Worm (Caenorhabditis elegans) whole organism, L2 larva: ENCODE results near the gene F28G4.4.

Experiments
- C34F6.9 ChIP-seq: fragments of 150-350 bp; optimal IDR thresholded peaks from 2 replicates; lab custom pipeline; 2014; ENCODE audit warnings: missing biosample characterization, missing genetic modification characterization
- Y55F3AM.14 ChIP-seq: fragments of 200-800 bp; sonication (Bioruptor generic); optimal IDR thresholded peaks from 2 replicates; lab custom pipeline; 2018; ENCODE audit warnings: mild to moderate bottlenecking, missing genetic modification characterization, missing compliant biosample characterization
- aly-2 ChIP-seq: fragments of 150-350 bp; optimal IDR thresholded peaks from 2 replicates; lab custom pipeline; 2014; ENCODE audit warnings: missing biosample characterization, missing genetic modification characterization
- blmp-1 ChIP-seq: sonication (generic microtip); optimal IDR thresholded peaks from 2 replicates; lab custom pipeline; 2017; ENCODE audit warnings: missing genetic modification characterization, mild to moderate bottlenecking, missing compliant biosample characterization, antibody characterized with exemption, moderate library complexity; ENCODE audit not compliant: insufficient read depth
- ceh-16 ChIP-seq: fragments of 150-350 bp; optimal IDR thresholded peaks from 2 replicates; lab custom pipeline; 2014; ENCODE audit warnings: missing biosample characterization, missing genetic modification characterization
- ceh-82 ChIP-seq: fragments of 150-350 bp; optimal IDR thresholded peaks from 2 replicates; lab custom pipeline; 2014; ENCODE audit warnings: missing biosample characterization, missing genetic modification characterization
- crh-2 ChIP-seq: sonication (generic microtip); optimal IDR thresholded peaks from 2 replicates; lab custom pipeline; 2017; ENCODE audit warnings: missing biosample characterization, missing genetic modification characterization
- dmd-4 ChIP-seq: sonication (generic microtip); optimal IDR thresholded peaks from 2 replicates; lab custom pipeline; 2017; ENCODE audit warnings: missing biosample characterization, missing genetic modification characterization
- egl-27 ChIP-seq: sonication (generic microtip); optimal IDR thresholded peaks from 3 replicates; lab custom pipeline; 2017; ENCODE audit warnings: missing biosample characterization, missing genetic modification reagents, missing genetic modification characterization
- elt-3 ChIP-seq: sonication (generic microtip); optimal IDR thresholded peaks from 2 replicates; lab custom pipeline; 2017; ENCODE audit warnings: missing biosample characterization, missing genetic modification characterization
- fos-1 ChIP-seq: fragments of 150-350 bp; optimal IDR thresholded peaks from 2 replicates; lab custom pipeline; 2014; ENCODE audit warnings: missing biosample characterization, missing genetic modification characterization
- gmeb-1 ChIP-seq: fragments of 150-350 bp; optimal IDR thresholded peaks from 2 replicates; lab custom pipeline; 2014; ENCODE audit warnings: missing biosample characterization, missing genetic modification characterization
- lin-11 ChIP-seq: fragments of 150-350 bp; sonication (generic microtip); optimal IDR thresholded peaks from 2 replicates; lab custom pipeline; 2014; ENCODE audit warnings: missing biosample characterization, missing genetic modification characterization, inconsistent platforms, mixed read lengths
- lin-39 ChIP-seq: fragments of 150-350 bp; optimal IDR thresholded peaks from 2 replicates; lab custom pipeline; 2014; ENCODE audit warnings: missing biosample characterization, missing genetic modification reagents, missing genetic modification characterization
- lsy-2 ChIP-seq, 2 experiments: fragments of 150-350 bp in 1 of 2; sonication (generic microtip) in 1 of 2; optimal IDR thresholded peaks; 2 replicates each; lab custom pipeline; 2014 to 2017; ENCODE audit warnings: missing biosample characterization in 2 of 2, missing genetic modification characterization in 2 of 2
- mab-5 ChIP-seq: fragments of 150-350 bp; optimal IDR thresholded peaks from 2 replicates; lab custom pipeline; 2014; ENCODE audit warnings: missing biosample characterization, missing genetic modification characterization
- mbf-1 ChIP-seq: sonication (generic microtip); optimal IDR thresholded peaks from 2 replicates; lab custom pipeline; 2017; ENCODE audit warnings: missing biosample characterization, missing genetic modification characterization
- mdl-1 ChIP-seq, 2 experiments: fragments of 150-350 bp in 1 of 2; sonication (generic microtip) in 1 of 2; optimal IDR thresholded peaks; 2 replicates each; lab custom pipeline; 2017; ENCODE audit warnings: missing biosample characterization in 2 of 2, missing genetic modification characterization in 2 of 2
- nhr-10 ChIP-seq: sonication (generic microtip); optimal IDR thresholded peaks from 2 replicates; lab custom pipeline; 2017; ENCODE audit warnings: missing biosample characterization, missing genetic modification characterization
- nhr-11 ChIP-seq: fragments of 150-350 bp; optimal IDR thresholded peaks from 2 replicates; lab custom pipeline; 2014; ENCODE audit warnings: missing biosample characterization, missing genetic modification characterization
- nhr-129 ChIP-seq: fragments of 150-350 bp; optimal IDR thresholded peaks from 2 replicates; lab custom pipeline; 2014; ENCODE audit warnings: missing biosample characterization, missing genetic modification characterization
- nhr-23 ChIP-seq: fragments of 150-350 bp; optimal IDR thresholded peaks from 2 replicates; lab custom pipeline; 2014; ENCODE audit warnings: missing biosample characterization, missing genetic modification reagents, missing genetic modification characterization
- nhr-237 ChIP-seq: fragments of 150-350 bp; optimal IDR thresholded peaks from 2 replicates; lab custom pipeline; 2014; ENCODE audit warnings: missing biosample characterization, missing genetic modification characterization
- nhr-25 ChIP-seq: fragments of 150-350 bp; sonication (generic microtip); optimal IDR thresholded peaks from 3 replicates; lab custom pipeline; 2014; ENCODE audit warnings: missing biosample characterization, missing genetic modification characterization
- nhr-6 ChIP-seq: fragments of 150-350 bp; optimal IDR thresholded peaks from 2 replicates; lab custom pipeline; 2014; ENCODE audit warnings: missing biosample characterization, missing genetic modification characterization
- nhr-77 ChIP-seq: fragments of 150-350 bp; optimal IDR thresholded peaks from 2 replicates; lab custom pipeline; 2014; ENCODE audit warnings: missing biosample characterization, missing genetic modification characterization
- peb-1 ChIP-seq: fragments of 150-350 bp; optimal IDR thresholded peaks from 2 replicates; lab custom pipeline; 2014; ENCODE audit warnings: missing biosample characterization, missing genetic modification characterization
- skn-1 ChIP-seq: sonication (generic microtip); optimal IDR thresholded peaks from 2 replicates; lab custom pipeline; 2017; ENCODE audit warnings: missing biosample characterization, missing genetic modification characterization
- sma-3 ChIP-seq: sonication (generic microtip); optimal IDR thresholded peaks from 2 replicates; lab custom pipeline; 2016; ENCODE audit warnings: missing genetic modification reagents, missing genetic modification characterization, missing compliant biosample characterization
- snpc-4 ChIP-seq: fragments of 150-350 bp; optimal IDR thresholded peaks from 2 replicates; lab custom pipeline; 2014; ENCODE audit warnings: missing biosample characterization, missing genetic modification characterization
- unc-39 ChIP-seq: fragments of 150-350 bp; optimal IDR thresholded peaks from 2 replicates; lab custom pipeline; 2014; ENCODE audit warnings: missing biosample characterization, missing genetic modification characterization
- unc-55 ChIP-seq: fragments of 150-350 bp; sonication (generic microtip); optimal IDR thresholded peaks from 3 replicates; lab custom pipeline; 2014; ENCODE audit warnings: missing biosample characterization, missing genetic modification reagents, missing genetic modification characterization
- unc-62 ChIP-seq: fragments of 150-350 bp; optimal IDR thresholded peaks from 2 replicates; lab custom pipeline; 2014; ENCODE audit warnings: missing biosample characterization, missing genetic modification reagents, missing genetic modification characterization
- zag-1 ChIP-seq: fragments of 150-350 bp; optimal IDR thresholded peaks from 2 replicates; lab custom pipeline; 2014; ENCODE audit warnings: missing biosample characterization, missing genetic modification characterization
- ztf-11 ChIP-seq: sonication (generic microtip); optimal IDR thresholded peaks from 2 replicates; lab custom pipeline; 2017; ENCODE audit warnings: missing biosample characterization, missing genetic modification characterization
- ztf-4 ChIP-seq: fragments of 150-350 bp; optimal IDR thresholded peaks from 2 replicates; lab custom pipeline; 2014; ENCODE audit warnings: missing biosample characterization, missing genetic modification characterization

The F28G4.4 gene

ce11 chrV:16275347-16275746 lies 10.3 kb downstream of the F28G4.4 start, which contains the start of gene pacl-1:
Gene pacl-1 (minus strand): TSS chrV:16275447.
- TF ChIP-seq nhr-77 (tag; lab: Kevin White, UChicago) (no peak), lin-11 (tag; lab: Kevin White, UChicago) (no peak)
- TF ChIP-seq, all 48 proteins: peak for 0

DNA sequence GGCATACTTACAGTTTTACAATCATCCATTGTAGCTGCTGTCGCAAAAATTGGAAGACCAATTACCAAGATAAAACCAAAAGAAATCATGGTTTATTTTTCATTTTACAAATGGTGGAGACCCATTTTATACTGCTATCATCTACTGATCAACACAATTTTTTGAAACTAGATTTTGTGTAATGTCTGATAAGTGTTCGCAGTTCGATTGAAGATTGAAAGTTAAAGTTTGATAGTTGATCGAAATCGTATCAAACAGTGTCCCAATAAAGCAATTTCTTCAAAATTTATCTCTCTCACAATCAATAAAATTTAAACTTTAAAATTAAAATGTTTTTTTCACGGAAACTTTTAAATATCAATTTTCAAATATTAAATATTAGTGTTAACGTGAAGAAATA lies 14.6 kb downstream of the F28G4.4 start, which contains the start of gene T13F3.6:
Gene T13F3.6, minus strand, starts transcription at position 101 of the 400 bp plus-strand sequence.
- no peak for TF ChIP-seq blmp-1
- no peak for TF ChIP-seq nhr-10
- TF ChIP-seq gmeb-1 (tag; lab: Kevin White, UChicago), result no peak
- no peak for TF ChIP-seq nhr-11 (tag; lab: Kevin White, UChicago)
- TF ChIP-seq snpc-4 (tag; lab: Kevin White, UChicago), result no peak
- TF ChIP-seq sma-3 (GFP tag; lab: Kevin White, UChicago), result no peak
- TF ChIP-seq mab-5 (tag; lab: Kevin White, UChicago), result no peak
- no peak for TF ChIP-seq nhr-23 (tag; lab: Kevin White, UChicago)
- TF ChIP-seq nhr-129 (tag; lab: Kevin White, UChicago), result no peak
- no peak for TF ChIP-seq aly-2
- TF ChIP-seq nhr-237 (tag; lab: Kevin White, UChicago), result no peak
- TF ChIP-seq ceh-16 (tag; lab: Kevin White, UChicago), result no peak
- TF ChIP-seq mbf-1 (tag; lab: Kevin White, UChicago), result no peak
- TF ChIP-seq unc-62 (GFP tag; lab: Kevin White, UChicago), result no peak
- no peak for TF ChIP-seq elt-3
- no peak for TF ChIP-seq lin-11 (tag; lab: Kevin White, UChicago)
- no peak for TF ChIP-seq zag-1 (tag; lab: Kevin White, UChicago)
- TF ChIP-seq dmd-4 (tag; lab: Kevin White, UChicago), result no peak

DNA sequence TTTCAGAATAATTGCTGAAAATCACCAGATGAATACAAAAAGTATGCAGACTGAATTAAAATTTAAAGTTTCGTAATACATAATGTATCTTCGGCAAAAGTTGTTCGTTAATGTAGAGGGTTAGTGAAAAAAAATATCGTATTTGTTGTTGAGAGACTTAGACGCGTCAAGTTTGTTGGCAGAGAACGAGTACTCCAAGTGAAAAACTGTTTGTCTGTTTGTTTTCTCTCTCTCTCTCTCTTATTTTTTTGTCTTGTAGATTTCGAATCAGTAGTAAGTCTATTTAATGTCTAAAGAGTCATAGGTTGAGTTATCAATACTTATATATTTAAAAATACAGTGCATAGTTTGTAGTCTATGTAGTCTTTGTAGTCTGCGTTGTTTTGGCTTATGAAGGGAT lies 16.1 kb downstream of the F28G4.4 start, which contains the start of the genes fbxa-2 and T13F3.8:
Gene fbxa-2, minus strand, starts transcription at position 101 of the 400 bp plus-strand sequence.
Gene T13F3.8, plus strand, starts transcription at position 245 of the 400 bp plus-strand sequence.
- TF ChIP-seq crh-2 (tag; lab: Kevin White, UChicago), result no peak
- no peak for TF ChIP-seq ceh-16 (tag; lab: Kevin White, UChicago)
- TF ChIP-seq skn-1, result no peak
- TF ChIP-seq mbf-1 (tag; lab: Kevin White, UChicago), result no peak
- no peak for TF ChIP-seq zag-1 (tag; lab: Kevin White, UChicago)
- no peak for TF ChIP-seq nhr-10
- TF ChIP-seq ztf-11 (tag; lab: Kevin White, UChicago), result no peak

DNA sequence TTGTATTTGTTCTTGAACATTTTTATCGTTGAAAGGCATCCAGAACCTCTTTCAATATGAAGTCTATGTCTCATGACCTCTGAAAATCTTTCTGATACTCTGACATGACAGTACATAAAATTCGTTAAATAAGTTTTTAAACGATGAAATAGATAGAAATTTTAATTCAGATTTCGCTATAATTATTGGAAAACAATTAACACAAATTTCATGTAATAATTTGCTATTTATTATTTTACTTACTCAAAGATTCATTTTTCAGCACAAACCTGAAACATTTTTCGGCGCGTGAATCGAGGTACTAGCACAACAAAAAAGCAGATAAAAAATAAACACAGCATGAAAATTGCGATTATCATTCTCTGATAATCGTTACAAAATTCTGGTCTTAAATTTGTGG lies 19.2 kb downstream of the F28G4.4 start, which contains the start of gene T13F3.4:
Gene T13F3.4, minus strand, starts transcription at position 101 of the 400 bp plus-strand sequence.
- TF ChIP-seq lsy-2 (tag; optimal IDR thresholded peaks at IDR 0.05; lab: Kevin White, UChicago) (no peak), Y55F3AM.14 (no peak), gmeb-1 (tag; lab: Kevin White, UChicago) (no peak), zag-1 (tag; lab: Kevin White, UChicago) (no peak), snpc-4 (tag; lab: Kevin White, UChicago) (no peak), mbf-1 (tag; lab: Kevin White, UChicago) (no peak), fos-1 (tag; lab: Kevin White, UChicago) (no peak), unc-62 (GFP tag; lab: Kevin White, UChicago) (no peak), unc-55 (no peak), skn-1 (no peak), mab-5 (tag; lab: Kevin White, UChicago) (no peak), nhr-25 (tag; lab: Kevin White, UChicago) (no peak), peb-1 (tag; lab: Kevin White, UChicago) (no peak)

ce11 chrV:16259684-16260083 lies 26.0 kb downstream of the F28G4.4 start, which contains the start of gene nhr-127:
Gene nhr-127 (plus strand): TSS chrV:16259984.
- TF ChIP-seq mdl-1 (tag; optimal IDR thresholded peaks at IDR 0.05; lab: Kevin White, UChicago) (no peak), dmd-4 (tag; lab: Kevin White, UChicago) (no peak), ceh-82 (tag; lab: Kevin White, UChicago) (no peak)

DNA sequence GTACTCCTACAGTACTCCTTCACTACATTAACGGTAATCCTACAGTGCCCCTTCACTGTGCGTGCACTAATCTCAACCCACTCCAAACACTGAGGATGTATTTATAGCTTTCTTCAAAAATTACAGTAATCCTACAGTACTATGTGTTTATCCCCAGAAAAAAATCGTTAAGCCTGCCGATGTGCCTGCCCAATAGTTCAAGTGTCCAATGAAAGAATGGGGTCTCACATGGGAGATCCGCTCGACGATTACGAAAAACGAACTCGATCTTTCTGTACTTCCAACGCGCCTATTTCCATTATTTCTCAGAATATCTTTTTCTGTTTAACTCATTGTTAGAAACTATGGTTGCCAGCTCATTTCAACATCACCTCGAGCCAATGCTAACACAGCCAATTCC lies 27.6 kb downstream of the F28G4.4 start, which contains the start of gene nhr-218:
Gene nhr-218, plus strand, starts transcription at position 301 of the 400 bp plus-strand sequence.
- TF ChIP-seq nhr-77 (tag; lab: Kevin White, UChicago), result no peak
- no peak for TF ChIP-seq C34F6.9 (tag; lab: Kevin White, UChicago)
- TF ChIP-seq lin-39, result no peak
- no peak for TF ChIP-seq unc-62 (GFP tag; lab: Kevin White, UChicago)
- TF ChIP-seq sma-3 (GFP tag; lab: Kevin White, UChicago), result no peak
- no peak for TF ChIP-seq nhr-25 (tag; lab: Kevin White, UChicago)
- no peak for TF ChIP-seq nhr-6 (tag; lab: Kevin White, UChicago)
- no peak for TF ChIP-seq ceh-82 (tag; lab: Kevin White, UChicago)
- TF ChIP-seq egl-27 (tag; lab: Kevin White, UChicago), result no peak
- TF ChIP-seq nhr-10, result no peak
- TF ChIP-seq mbf-1 (tag; lab: Kevin White, UChicago), result no peak
- TF ChIP-seq aly-2, result no peak
- TF ChIP-seq ztf-4 (tag; lab: Kevin White, UChicago), result no peak
- TF ChIP-seq mab-5 (tag; lab: Kevin White, UChicago), result no peak
- TF ChIP-seq dmd-4 (tag; lab: Kevin White, UChicago), result no peak
- no peak for TF ChIP-seq Y55F3AM.14
- no peak for TF ChIP-seq unc-55
- TF ChIP-seq unc-39 (tag; lab: Kevin White, UChicago), result no peak
